Worm (Caenorhabditis elegans): ENCODE data around the gene F42G8.8.

DNA sequence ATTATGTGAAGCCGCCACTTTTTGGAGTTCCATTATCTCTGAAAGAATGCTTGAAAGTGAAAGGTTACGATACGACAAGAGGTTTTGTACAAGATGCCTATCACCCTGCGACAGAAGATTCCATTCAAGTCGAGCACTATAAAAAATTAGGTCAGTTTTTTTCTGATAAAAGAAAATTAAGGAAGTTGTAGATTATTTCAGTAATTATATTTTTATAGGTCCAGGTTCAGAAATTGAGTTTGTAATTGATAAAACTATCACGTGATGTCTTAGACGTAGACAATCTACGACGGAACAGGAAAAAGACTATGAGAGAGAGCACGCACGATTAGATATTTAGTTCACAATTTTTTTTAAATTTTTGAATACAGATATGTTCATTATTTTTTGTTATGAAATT, 41.1 kb downstream of the F42G8.8 start:
- TF ChIP-seq lin-39 (tag; optimal IDR thresholded peaks at IDR 0.05) (no peak), nhr-23 (tag; optimal IDR thresholded peaks at IDR 0.05) (no peak), ZK546.5 (tag; optimal IDR thresholded peaks at IDR 0.05) (no peak), ama-1 (optimal IDR thresholded peaks at IDR 0.05) (no peak), ztf-11 (tag; optimal IDR thresholded peaks at IDR 0.05) (no peak), elt-2 (tag; optimal IDR thresholded peaks at IDR 0.05) (peak; percentile 59)

Measured in whole organism, L3 larva.